Fruit fly (Drosophila melanogaster): ENCODE data around the gene Gug.
A peak's percentile ranks its signal among the peaks of the same experiment; 100 is the strongest.

The Gug gene

dm6 chr3L:8448517-8448889, 1.2 kb upstream of the Gug start (continued):
- TF ChIP-seq pan (optimal IDR thresholded peaks at IDR 0.05) (no peak), pan (GFP tag; optimal IDR thresholded peaks at IDR 0.05 in 1 of 2, IDR thresholded peaks at IDR 0.05 in 1 of 2) (peak in 1 of 2 experiments; percentile 21), shn (GFP tag; optimal IDR thresholded peaks at IDR 0.05) (no peak), esg (GFP tag; conservative IDR thresholded peaks at IDR 0.05) (no peak), Blimp-1 (GFP tag; optimal IDR thresholded peaks at IDR 0.05) (no peak), Mrtf (GFP tag; IDR thresholded peaks at IDR 0.05) (no peak), Adf1 (GFP tag; IDR thresholded peaks at IDR 0.05) (no peak), Doc3 (GFP tag; IDR thresholded peaks at IDR 0.05; ENCODE audit: partially characterized antibody) (no peak), CG32532 (GFP tag; IDR thresholded peaks at IDR 0.05) (no peak), nerfin-1 (tag; optimal IDR thresholded peaks at IDR 0.05) (no peak), CG2889 (GFP tag; IDR thresholded peaks at IDR 0.05) (no peak), CG7839 (tag; optimal IDR thresholded peaks at IDR 0.05) (peak; percentile 13), Hsf (GFP tag; optimal IDR thresholded peaks at IDR 0.05) (no peak), p53 (GFP tag; optimal IDR thresholded peaks at IDR 0.05) (no peak), CG4328 (GFP tag; optimal IDR thresholded peaks at IDR 0.05) (no peak), CG12391 (tag; optimal IDR thresholded peaks at IDR 0.05) (no peak), phol (tag; optimal IDR thresholded peaks at IDR 0.05) (peak; percentile 38), pita (GFP tag; optimal IDR thresholded peaks at IDR 0.05) (no peak), Chrac-16 (GFP tag; optimal IDR thresholded peaks at IDR 0.05) (no peak), Opbp (GFP tag; IDR thresholded peaks at IDR 0.05; ENCODE audit: partially characterized antibody) (no peak), Deaf1 (tag; optimal IDR thresholded peaks at IDR 0.05) (no peak), CG8281 (tag; optimal IDR thresholded peaks at IDR 0.05) (no peak), gem (tag; optimal IDR thresholded peaks at IDR 0.05) (peak; percentile 63), knrl (GFP tag; IDR thresholded peaks at IDR 0.05; ENCODE audit: partially characterized antibody) (no peak), Nf-YB (GFP tag; optimal IDR thresholded peaks at IDR 0.05) (no peak), CG12104 (GFP tag; optimal IDR thresholded peaks at IDR 0.05) (peak; percentile 29)

dm6 chr3L:8449202-8449799, 421 bp upstream of the Gug start, which contains the start of gene CG6983:
CG6983 (minus strand) TSS chr3L:8449377.
- peak; percentile 8 for TF ChIP-seq ewg (GFP tag; optimal IDR thresholded peaks at IDR 0.05)
- peak; percentile 79; the same call in 3 of the 4 replicates for TF ChIP-seq chinmo (GFP tag; IDR thresholded peaks at IDR 0.05; ENCODE audit: partially characterized antibody)
- TF ChIP-seq CG13287 (GFP tag; IDR thresholded peaks at IDR 0.05; ENCODE audit: partially characterized antibody) = peak; percentile 85
- TF ChIP-seq CG8924 (tag; optimal IDR thresholded peaks at IDR 0.05) = peak; percentile 1
- TF ChIP-seq HLH4C (GFP tag; IDR thresholded peaks at IDR 0.05; ENCODE audit: partially characterized antibody) = peak; percentile 76
- peak; percentile 88 for TF ChIP-seq CG6791 (GFP tag; IDR thresholded peaks at IDR 0.05; ENCODE audit: partially characterized antibody)
- no peak for TF ChIP-seq CG12659 (GFP tag; optimal IDR thresholded peaks at IDR 0.05)
- no peak for TF ChIP-seq Hmx (GFP tag; optimal IDR thresholded peaks at IDR 0.05)
- TF ChIP-seq CG14965 (GFP tag; optimal IDR thresholded peaks at IDR 0.05; ENCODE audit: borderline replicate concordance) = no peak
- peak; percentile 78 for TF ChIP-seq Scr (GFP tag; IDR thresholded peaks at IDR 0.05; ENCODE audit: partially characterized antibody)
- TF ChIP-seq CG31388 (GFP tag; optimal IDR thresholded peaks at IDR 0.05) = no peak
- no peak for TF ChIP-seq tin (GFP tag; optimal IDR thresholded peaks at IDR 0.05)
- peak; percentile 16 for TF ChIP-seq sug (tag; optimal IDR thresholded peaks at IDR 0.05)
- TF ChIP-seq dpn (GFP tag; optimal IDR thresholded peaks at IDR 0.05) = peak in 1 of 2 experiments; percentile 0
- peak; percentile 72 for TF ChIP-seq CG42726 (GFP tag; IDR thresholded peaks at IDR 0.05; ENCODE audit: partially characterized antibody)
- TF ChIP-seq CG13894 (tag; optimal IDR thresholded peaks at IDR 0.05) = peak; percentile 0
- peak; percentile 83 for TF ChIP-seq Bgb (GFP tag; IDR thresholded peaks at IDR 0.05; ENCODE audit: partially characterized antibody)
- no peak for TF ChIP-seq pb (GFP tag; optimal IDR thresholded peaks at IDR 0.05)
- no peak for TF ChIP-seq CG43689 (GFP tag; IDR thresholded peaks at IDR 0.05)
- peak; percentile 96 for TF ChIP-seq CTCF (GFP tag; optimal IDR thresholded peaks at IDR 0.05)
- TF ChIP-seq Dp (GFP tag; optimal IDR thresholded peaks at IDR 0.05) = peak; percentile 55
- TF ChIP-seq CG10274 (GFP tag; optimal IDR thresholded peaks at IDR 0.05) = no peak
- peak; percentile 76 for TF ChIP-seq knrl (GFP tag; IDR thresholded peaks at IDR 0.05; ENCODE audit: partially characterized antibody)
- TF ChIP-seq CG2875 (GFP tag; optimal IDR thresholded peaks at IDR 0.05) = no peak
- peak; percentile 18 for TF ChIP-seq trem (tag; optimal IDR thresholded peaks at IDR 0.05)

Measured in whole organism, embryonic.